Fruit fly (Drosophila melanogaster) whole organism, adult: ENCODE results near the gene klu.

Source experiments
- CG11617 ChIP-seq: fragments of 200-800 bp; sonication (Bioruptor generic); optimal IDR thresholded peaks from 2 replicates; lab custom pipeline; 2017; ENCODE audit warnings: mild to moderate bottlenecking, missing biosample characterization, missing genetic modification reagents, missing genetic modification characterization
- CG1620 ChIP-seq: fragments of 200-800 bp; sonication (Bioruptor generic); optimal IDR thresholded peaks from 2 replicates; lab custom pipeline; 2016; ENCODE audit warnings: missing biosample characterization, missing genetic modification characterization
- Mnt ChIP-seq: fragments of 200-800 bp; sonication (Bioruptor generic); optimal IDR thresholded peaks from 2 replicates; lab custom pipeline; 2016; ENCODE audit warnings: missing biosample characterization, mild to moderate bottlenecking, missing genetic modification characterization
- bab1 ChIP-seq: fragments of 200-800 bp; sonication (Bioruptor generic); optimal IDR thresholded peaks from 3 replicates; lab custom pipeline; 2019; ENCODE audit warnings: missing biosample characterization, mild to moderate bottlenecking, missing genetic modification characterization, moderate library complexity
- cic ChIP-seq: fragments of 200-800 bp; sonication (Bioruptor generic); optimal IDR thresholded peaks from 2 replicates; lab custom pipeline; 2017; ENCODE audit warnings: missing biosample characterization, mild to moderate bottlenecking, missing genetic modification characterization, moderate library complexity
- cnc ChIP-seq, 2 experiments: fragments of >200 bp; optimal IDR thresholded peaks; 2 replicates each; lab custom pipeline; 2017
- toe ChIP-seq: fragments of 200-800 bp; sonication (Bioruptor generic); optimal IDR thresholded peaks from 2 replicates; lab custom pipeline; 2016; ENCODE audit warnings: missing biosample characterization, missing genetic modification characterization

DNA sequence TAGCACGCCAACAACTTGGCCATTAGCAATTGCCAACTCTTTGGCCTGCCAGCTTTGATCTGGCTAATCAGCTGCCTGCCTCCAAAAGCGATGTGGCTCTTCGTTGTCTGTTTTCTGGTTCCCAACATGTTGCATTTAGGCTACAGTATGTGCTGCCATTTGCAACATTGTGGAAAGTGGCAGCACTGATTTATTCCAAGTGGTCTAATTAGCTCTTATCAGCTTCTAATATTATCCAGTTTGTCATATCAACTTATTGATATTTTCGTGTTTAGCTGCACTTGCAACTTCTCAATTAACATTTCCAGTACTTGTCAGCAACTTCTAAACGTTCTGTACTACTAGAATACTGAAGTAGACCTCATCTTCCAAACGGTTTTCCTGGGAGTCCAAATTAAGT is 11.1 kb upstream of the klu start:
- no peak for TF ChIP-seq cic (GFP tag; lab: Kevin White, UChicago)
- TF ChIP-seq Mnt (GFP tag; lab: Kevin White, UChicago): no peak
- no peak for TF ChIP-seq CG11617
- TF ChIP-seq CG1620 (GFP tag; lab: Kevin White, UChicago): no peak
- TF ChIP-seq bab1 (GFP tag; lab: Kevin White, UChicago): no peak
- TF ChIP-seq cnc (optimal IDR thresholded peaks at IDR 0.05; lab: Kevin White, UChicago): no peak
- TF ChIP-seq toe (GFP tag; lab: Kevin White, UChicago): no peak
